Fruit fly (Drosophila melanogaster) whole organism, embryonic: Measurements from ENCODE around the gene CG8671.
A peak's percentile ranks its signal among the peaks of the same experiment; 100 is the strongest.

ENCODE experiments used
- Antp ChIP-seq: fragments of 200-800 bp; sonication (Bioruptor generic); optimal IDR thresholded peaks from 3 replicates; lab custom pipeline; 2016; ENCODE audit warnings: missing biosample characterization, missing genetic modification characterization
- Bgb ChIP-seq: fragments of 200-800 bp; sonication (Bioruptor generic); IDR thresholded peaks from 2 replicates; pipeline ENCODE4 v1.3.6; 2022; ENCODE audit warnings: missing biosample characterization, missing genetic modification characterization; ENCODE audit not compliant: partially characterized antibody
- CG10321 ChIP-seq: fragments of 200-800 bp; sonication (Bioruptor generic); IDR thresholded peaks from 2 replicates; pipeline ENCODE4 v1.3.6; 2022; ENCODE audit warnings: missing biosample characterization, missing genetic modification characterization
- CG12236 ChIP-seq: fragments of 200-800 bp; sonication (Bioruptor generic); optimal IDR thresholded peaks from 2 replicates; lab custom pipeline; 2016; ENCODE audit warnings: missing biosample characterization, missing genetic modification characterization
- CG12299 ChIP-seq: fragments of 200-800 bp; sonication (Bioruptor generic); optimal IDR thresholded peaks from 2 replicates; lab custom pipeline; 2018; ENCODE audit warnings: missing biosample characterization, mild to moderate bottlenecking, missing genetic modification characterization
- CG12769 ChIP-seq: fragments of 200-800 bp; sonication (Bioruptor generic); optimal IDR thresholded peaks from 2 replicates; lab custom pipeline; 2019; ENCODE audit warnings: missing biosample characterization, mild to moderate bottlenecking, missing genetic modification characterization, moderate library complexity
- CG1647 ChIP-seq: fragments of 200-800 bp; sonication (Bioruptor generic); optimal IDR thresholded peaks from 3 replicates; lab custom pipeline; 2016; ENCODE audit warnings: missing biosample characterization, missing genetic modification characterization
- CG18619 ChIP-seq: fragments of 200-800 bp; sonication (Bioruptor generic); optimal IDR thresholded peaks from 3 replicates; lab custom pipeline; 2017; ENCODE audit warnings: missing biosample characterization, mild to moderate bottlenecking, missing genetic modification characterization
- CG31224 ChIP-seq: fragments of 200-800 bp; sonication (Bioruptor generic); IDR thresholded peaks from 2 replicates; pipeline ENCODE4 v1.3.6; 2022; ENCODE audit warnings: missing biosample characterization, missing genetic modification characterization
- CG3163 ChIP-seq: fragments of 200-800 bp; sonication (Bioruptor generic); optimal IDR thresholded peaks from 3 replicates; lab custom pipeline; 2016; ENCODE audit warnings: missing biosample characterization, missing genetic modification characterization
- CG4360 ChIP-seq: fragments of 200-800 bp; sonication (Bioruptor generic); IDR thresholded peaks from 2 replicates; pipeline ENCODE4 v1.3.6; 2022; ENCODE audit warnings: missing biosample characterization, missing genetic modification characterization
- CG4404 ChIP-seq: fragments of 200-800 bp; sonication (Bioruptor generic); IDR thresholded peaks from 2 replicates; pipeline ENCODE4 v1.3.6; 2022; ENCODE audit warnings: missing biosample characterization, missing genetic modification characterization
- CG4854 ChIP-seq: fragments of 200-800 bp; sonication (Bioruptor generic); optimal IDR thresholded peaks from 2 replicates; lab custom pipeline; 2016; ENCODE audit warnings: missing biosample characterization, missing genetic modification characterization, inconsistent platforms
- CG7839 ChIP-seq: fragments of 200-800 bp; sonication (Bioruptor generic); optimal IDR thresholded peaks from 3 replicates; lab custom pipeline; 2018; ENCODE audit warnings: missing biosample characterization, mild to moderate bottlenecking, missing genetic modification characterization, moderate library complexity
- CG7987 ChIP-seq: fragments of 200-800 bp; sonication (Bioruptor generic); optimal IDR thresholded peaks from 2 replicates; lab custom pipeline; 2018; ENCODE audit warnings: missing biosample characterization, mild to moderate bottlenecking, missing genetic modification characterization, moderate library complexity
- CG9609 ChIP-seq: fragments of 200-800 bp; sonication (Bioruptor generic); optimal IDR thresholded peaks from 3 replicates; lab custom pipeline; 2016; ENCODE audit warnings: missing biosample characterization, missing genetic modification characterization
- CG9817 ChIP-seq: fragments of 200-800 bp; sonication (Bioruptor generic); optimal IDR thresholded peaks from 2 replicates; lab custom pipeline; 2018; ENCODE audit warnings: missing biosample characterization, mild to moderate bottlenecking, missing genetic modification characterization, moderate library complexity
- CrebB ChIP-seq: fragments of 200-800 bp; sonication (Bioruptor generic); optimal IDR thresholded peaks from 3 replicates; lab custom pipeline; 2018; ENCODE audit warnings: missing biosample characterization, mild to moderate bottlenecking, missing genetic modification characterization
- Deaf1 ChIP-seq: fragments of 200-800 bp; optimal IDR thresholded peaks from 3 replicates; lab custom pipeline; 2019; ENCODE audit warnings: missing biosample characterization, mild to moderate bottlenecking, missing genetic modification characterization, moderate library complexity
- Dip2 ChIP-seq: fragments of 200-800 bp; sonication (Bioruptor generic); IDR thresholded peaks from 2 replicates; pipeline ENCODE4 v1.3.6; 2022; ENCODE audit warnings: missing biosample characterization, missing genetic modification characterization
- Dip3 ChIP-seq: fragments of 200-800 bp; sonication (Bioruptor generic); optimal IDR thresholded peaks from 3 replicates; lab custom pipeline; 2016; ENCODE audit warnings: missing biosample characterization, missing genetic modification characterization
- HLHmδ ChIP-seq: fragments of 200-800 bp; sonication (Bioruptor generic); optimal IDR thresholded peaks from 2 replicates; lab custom pipeline; 2018; ENCODE audit warnings: missing biosample characterization, mild to moderate bottlenecking, missing genetic modification characterization, moderate library complexity
- Kr ChIP-seq: fragments of 200-800 bp; sonication (Bioruptor generic); optimal IDR thresholded peaks from 2 replicates; lab custom pipeline; 2017; ENCODE audit warnings: missing biosample characterization, mild to moderate bottlenecking, missing genetic modification characterization
- Lhr ChIP-seq: fragments of 200-800 bp; sonication (Bioruptor generic); optimal IDR thresholded peaks from 3 replicates; lab custom pipeline; 2017; ENCODE audit warnings: mild to moderate bottlenecking, missing biosample characterization, missing genetic modification reagents, missing genetic modification characterization
- Mad ChIP-seq: fragments of 200-800 bp; sonication (Bioruptor generic); optimal IDR thresholded peaks from 2 replicates; lab custom pipeline; 2016; ENCODE audit warnings: missing biosample characterization, missing genetic modification characterization
- Med ChIP-seq: fragments of 200-800 bp; sonication (Bioruptor generic); peaks from one replicate; lab custom pipeline; 2016; ENCODE audit warnings: missing biosample characterization, missing genetic modification characterization, mild to moderate bottlenecking, inconsistent platforms, moderate library complexity
- Meics ChIP-seq: fragments of 200-800 bp; sonication (Bioruptor generic); optimal IDR thresholded peaks from 2 replicates; lab custom pipeline; 2017; ENCODE audit warnings: missing biosample characterization, mild to moderate bottlenecking, missing genetic modification characterization
- Oli ChIP-seq: fragments of 200-800 bp; sonication (Bioruptor generic); optimal IDR thresholded peaks from 2 replicates; lab custom pipeline; 2018; ENCODE audit warnings: missing biosample characterization, mild to moderate bottlenecking, missing genetic modification characterization, moderate library complexity
- Sin3A ChIP-seq: fragments of >200 bp; optimal IDR thresholded peaks from 2 replicates; lab custom pipeline; 2018
- Spps ChIP-seq: fragments of 200-800 bp; sonication (Bioruptor generic); optimal IDR thresholded peaks from 2 replicates; lab custom pipeline; 2018; ENCODE audit warnings: missing biosample characterization, mild to moderate bottlenecking, missing genetic modification characterization
- ash1 ChIP-seq: fragments of 200-800 bp; sonication (Bioruptor generic); optimal IDR thresholded peaks from 2 replicates; lab custom pipeline; 2018; ENCODE audit warnings: missing biosample characterization, mild to moderate bottlenecking, missing genetic modification characterization
- bigmax ChIP-seq: fragments of 200-800 bp; sonication (Bioruptor generic); optimal IDR thresholded peaks from 2 replicates; lab custom pipeline; 2018; ENCODE audit warnings: missing biosample characterization, mild to moderate bottlenecking, missing genetic modification characterization
- cg ChIP-seq: fragments of 200-800 bp; sonication (Bioruptor generic); optimal IDR thresholded peaks from 3 replicates; lab custom pipeline; 2019; ENCODE audit warnings: missing biosample characterization, mild to moderate bottlenecking, missing genetic modification characterization, moderate library complexity
- crol ChIP-seq: fragments of 200-800 bp; sonication (Bioruptor generic); IDR thresholded peaks from 2 replicates; pipeline ENCODE4 v1.3.6; 2022; ENCODE audit warnings: missing biosample characterization, missing genetic modification characterization
- cwo ChIP-seq: fragments of 200-800 bp; sonication (Bioruptor generic); optimal IDR thresholded peaks from 3 replicates; lab custom pipeline; 2017; ENCODE audit warnings: missing biosample characterization, missing genetic modification characterization, mild to moderate bottlenecking, moderate library complexity, missing genetic modification reagents
- dimm ChIP-seq: fragments of 200-800 bp; sonication (Bioruptor generic); IDR thresholded peaks from 2 replicates; pipeline ENCODE4 v1.3.6; 2022; ENCODE audit warnings: missing biosample characterization, missing genetic modification characterization
- disco-r ChIP-seq: fragments of 200-800 bp; sonication (Bioruptor generic); optimal IDR thresholded peaks from 2 replicates; lab custom pipeline; 2016; ENCODE audit warnings: missing biosample characterization, missing genetic modification characterization
- fd96Cb ChIP-seq: fragments of 200-800 bp; sonication (Bioruptor generic); optimal IDR thresholded peaks from 2 replicates; lab custom pipeline; 2018; ENCODE audit warnings: missing biosample characterization, mild to moderate bottlenecking, missing genetic modification characterization, moderate library complexity
- fru ChIP-seq: fragments of >200 bp; optimal IDR thresholded peaks from 2 replicates; lab custom pipeline; 2017
- fu2 ChIP-seq: fragments of 200-800 bp; sonication (Bioruptor generic); optimal IDR thresholded peaks from 2 replicates; lab custom pipeline; 2016; ENCODE audit warnings: missing biosample characterization, missing genetic modification characterization
- gcm2 ChIP-seq: fragments of 200-800 bp; sonication (Bioruptor generic); optimal IDR thresholded peaks from 2 replicates; lab custom pipeline; 2016; ENCODE audit warnings: missing biosample characterization, missing genetic modification characterization
- mirr ChIP-seq: fragments of 200-800 bp; sonication (Bioruptor generic); optimal IDR thresholded peaks from 3 replicates; lab custom pipeline; 2018; ENCODE audit warnings: missing biosample characterization, mild to moderate bottlenecking, missing genetic modification characterization
- nmo ChIP-seq: fragments of 200-800 bp; sonication (Bioruptor generic); optimal IDR thresholded peaks from 2 replicates; lab custom pipeline; 2018; ENCODE audit warnings: missing biosample characterization, mild to moderate bottlenecking, missing genetic modification characterization, moderate library complexity
- odd ChIP-seq: fragments of 200-800 bp; sonication (Bioruptor generic); optimal IDR thresholded peaks from 2 replicates; lab custom pipeline; 2017; ENCODE audit warnings: missing biosample characterization, mild to moderate bottlenecking, missing genetic modification characterization
- p53 ChIP-seq: fragments of 200-800 bp; sonication (Bioruptor generic); optimal IDR thresholded peaks from 2 replicates; lab custom pipeline; 2016; ENCODE audit warnings: missing biosample characterization, missing genetic modification characterization
- ranshi ChIP-seq: fragments of 200-800 bp; sonication (Bioruptor generic); IDR thresholded peaks from 2 replicates; pipeline ENCODE4 v1.3.6; 2022; ENCODE audit warnings: missing biosample characterization, missing genetic modification characterization
- sens ChIP-seq: fragments of 200-800 bp; sonication (Bioruptor generic); peaks from one replicate; lab custom pipeline; 2016; ENCODE audit warnings: missing biosample characterization, missing genetic modification characterization
- sima ChIP-seq: fragments of 200-800 bp; sonication (Bioruptor generic); optimal IDR thresholded peaks from 2 replicates; lab custom pipeline; 2016; ENCODE audit warnings: missing biosample characterization, missing genetic modification characterization
- tup ChIP-seq: fragments of 200-800 bp; sonication (Bioruptor generic); optimal IDR thresholded peaks from 2 replicates; lab custom pipeline; 2016; ENCODE audit warnings: missing biosample characterization, mild to moderate bottlenecking, missing genetic modification characterization, moderate library complexity
- zen ChIP-seq: fragments of 200-800 bp; sonication (Bioruptor generic); optimal IDR thresholded peaks from 3 replicates; lab custom pipeline; 2018; ENCODE audit warnings: missing biosample characterization, mild to moderate bottlenecking, missing genetic modification characterization, moderate library complexity
- zfh1 ChIP-seq: fragments of 200-800 bp; sonication (Bioruptor generic); IDR thresholded peaks from 3 replicates; pipeline ENCODE4 v1.3.6; 2022; ENCODE audit warnings: missing biosample characterization, missing genetic modification characterization

The CG8671 gene

DNA sequence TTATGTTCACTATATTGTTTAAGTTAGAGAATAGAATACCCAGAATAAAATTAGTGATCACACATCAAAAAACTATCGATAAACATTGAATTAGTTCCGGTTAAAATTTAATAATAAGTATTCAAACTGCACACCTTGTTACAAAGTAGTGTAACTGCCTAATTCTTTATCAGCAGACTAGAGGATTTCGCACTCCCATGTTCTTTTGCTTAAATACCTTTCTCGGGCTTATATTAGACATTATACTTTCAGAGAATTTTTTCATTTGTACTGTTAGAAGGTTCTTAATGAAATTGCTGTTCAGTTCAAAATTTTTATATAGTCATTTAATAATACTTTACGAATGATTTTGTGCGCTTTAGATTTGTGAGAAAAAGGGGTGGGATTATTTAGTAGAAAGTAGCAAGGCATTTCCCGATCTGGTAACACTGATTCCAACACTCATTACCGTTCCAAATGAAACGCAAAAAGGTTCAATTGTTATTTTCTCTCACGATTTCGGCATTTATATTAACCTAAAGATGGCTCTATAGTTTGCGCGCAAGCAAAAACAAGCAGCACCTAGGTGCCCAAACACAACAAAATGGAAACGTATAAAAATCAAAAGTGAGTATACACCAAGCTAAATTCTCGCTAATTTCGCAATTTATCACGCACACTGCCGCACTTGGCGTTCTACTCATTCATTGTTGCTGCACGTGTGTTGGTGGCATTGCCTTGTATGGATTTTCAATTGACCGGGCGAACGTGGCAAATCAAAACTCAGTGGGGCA, 47.9 kb downstream of the CG8671 start, which contains the start of gene crc (continued):
- TF ChIP-seq ash1 (GFP tag; lab: Kevin White, UChicago) (no peak), CG7839 (tag; lab: Kevin White, UChicago) (no peak), CG7987 (GFP tag; lab: Kevin White, UChicago) (no peak), Mad (no peak), cg (GFP tag; lab: Kevin White, UChicago) (peak; percentile 92), CG3163 (GFP tag; lab: Kevin White, UChicago) (no peak), p53 (GFP tag; lab: Kevin White, UChicago) (no peak), Dip3 (no peak), mirr (GFP tag; lab: Kevin White, UChicago) (no peak), crol (GFP tag; lab: Robert Waterston, UW) (no peak), ranshi (GFP tag; lab: Robert Waterston, UW) (no peak), Sin3A (lab: Kevin White, UChicago) (no peak), Bgb (peak; percentile 41), gcm2 (GFP tag; lab: Kevin White, UChicago) (no peak), nmo (GFP tag; lab: Kevin White, UChicago) (peak; percentile 38), sens (GFP tag; lab: Kevin White, UChicago) (peak; percentile 46), bigmax (GFP tag; lab: Kevin White, UChicago) (peak; percentile 65), cwo (GFP tag; lab: Kevin White, UChicago) (peak; percentile 60), fd96Cb (tag; lab: Kevin White, UChicago) (no peak), CG12236 (GFP tag; lab: Kevin White, UChicago) (no peak), Antp (GFP tag; lab: Kevin White, UChicago) (no peak), dimm (no peak), CG4360 (GFP tag; lab: Robert Waterston, UW) (no peak), Meics (GFP tag; lab: Kevin White, UChicago) (peak; percentile 1), zen (tag; lab: Kevin White, UChicago) (peak; percentile 1), CG31224 (GFP tag; lab: Robert Waterston, UW) (no peak; the same call in 1 of the 2 replicates), CrebB (tag; lab: Kevin White, UChicago) (no peak), Dip2 (GFP tag; lab: Robert Waterston, UW) (no peak), CG18619 (GFP tag; lab: Kevin White, UChicago) (no peak), odd (no peak), disco-r (no peak), CG4404 (no peak), CG9817 (tag; lab: Kevin White, UChicago) (no peak), Oli (tag; lab: Kevin White, UChicago) (no peak), Kr (GFP tag; lab: Kevin White, UChicago) (no peak), CG12769 (no peak), CG12299 (tag; lab: Kevin White, UChicago) (peak; percentile 17), CG10321 (GFP tag; lab: Robert Waterston, UW) (no peak), Lhr (no peak), fru (lab: Kevin White, UChicago) (no peak), CG4854 (GFP tag; lab: Kevin White, UChicago) (no peak), fu2 (GFP tag; lab: Kevin White, UChicago) (no peak), Deaf1 (tag; lab: Kevin White, UChicago) (no peak), Spps (tag; lab: Kevin White, UChicago) (no peak), tup (no peak), sima (GFP tag; lab: Kevin White, UChicago) (no peak), CG9609 (no peak), zfh1 (no peak), Med (GFP tag; lab: Kevin White, UChicago) (peak; percentile 79), CG1647 (GFP tag; lab: Kevin White, UChicago) (no peak), HLHmδ (GFP tag; lab: Kevin White, UChicago) (no peak)
